Worm (Caenorhabditis elegans): ENCODE data around the gene C38C5.1.
A peak's percentile ranks its signal among the peaks of the same experiment; 100 is the strongest.

C38C5.1 gene

DNA sequence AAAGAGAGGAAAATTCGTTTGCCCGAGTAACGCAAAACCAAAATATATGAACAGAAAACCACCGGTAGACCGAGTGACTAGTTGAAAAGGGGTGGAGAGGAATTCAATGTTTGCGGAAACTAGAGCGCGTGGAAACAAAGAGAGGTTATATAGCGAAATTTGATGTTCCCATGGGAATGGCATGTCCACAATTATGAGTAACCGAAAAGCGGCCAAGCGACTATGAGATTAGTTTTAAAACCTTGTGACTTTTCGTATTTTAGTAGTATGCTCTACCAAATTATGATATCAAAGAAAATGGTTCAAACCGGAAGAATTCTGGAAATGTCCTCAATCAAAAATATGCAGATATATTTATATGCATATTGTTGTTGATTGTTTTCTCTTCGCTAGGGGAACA lies 45.1 kb upstream of the C38C5.1 start (continued):
- TF ChIP-seq crh-2 (tag; optimal IDR thresholded peaks at IDR 0.05) = no peak
- no peak for TF ChIP-seq unc-62 (GFP tag; optimal IDR thresholded peaks at IDR 0.05)

DNA sequence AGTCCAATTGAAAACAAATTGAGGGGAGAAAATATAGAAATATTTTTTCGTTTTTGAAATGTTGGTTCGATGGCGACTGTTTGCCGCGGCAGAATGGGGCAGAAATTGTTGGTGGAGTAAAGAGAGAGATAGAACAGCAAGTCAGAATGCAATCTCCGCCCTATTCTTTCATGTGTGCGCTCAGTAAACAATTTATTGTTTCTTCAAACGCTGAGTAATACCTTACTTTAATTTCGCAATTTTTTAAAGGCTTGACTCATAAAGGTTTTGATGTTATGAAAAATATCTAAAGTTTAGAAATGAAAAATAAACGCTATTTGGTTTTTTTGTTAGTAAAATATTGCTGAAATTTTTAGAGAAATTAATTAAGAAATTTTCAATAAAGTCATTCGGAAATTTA lies 43.5 kb upstream of the C38C5.1 start:
- TF ChIP-seq nhr-11 (tag; optimal IDR thresholded peaks at IDR 0.05) (no peak), alr-1 (tag; optimal IDR thresholded peaks at IDR 0.05) (no peak), nhr-25 (tag; optimal IDR thresholded peaks at IDR 0.05) (no peak), ceh-16 (tag; optimal IDR thresholded peaks at IDR 0.05) (no peak), dmd-4 (tag; optimal IDR thresholded peaks at IDR 0.05) (no peak), nhr-129 (tag; optimal IDR thresholded peaks at IDR 0.05) (no peak), zag-1 (tag; optimal IDR thresholded peaks at IDR 0.05) (no peak), sma-3 (GFP tag; optimal IDR thresholded peaks at IDR 0.05) (no peak), aly-2 (tag; optimal IDR thresholded peaks at IDR 0.05) (no peak), nhr-6 (tag; optimal IDR thresholded peaks at IDR 0.05) (no peak), Y55F3AM.14 (GFP tag; optimal IDR thresholded peaks at IDR 0.05) (no peak), C34F6.9 (tag; optimal IDR thresholded peaks at IDR 0.05) (no peak)

DNA sequence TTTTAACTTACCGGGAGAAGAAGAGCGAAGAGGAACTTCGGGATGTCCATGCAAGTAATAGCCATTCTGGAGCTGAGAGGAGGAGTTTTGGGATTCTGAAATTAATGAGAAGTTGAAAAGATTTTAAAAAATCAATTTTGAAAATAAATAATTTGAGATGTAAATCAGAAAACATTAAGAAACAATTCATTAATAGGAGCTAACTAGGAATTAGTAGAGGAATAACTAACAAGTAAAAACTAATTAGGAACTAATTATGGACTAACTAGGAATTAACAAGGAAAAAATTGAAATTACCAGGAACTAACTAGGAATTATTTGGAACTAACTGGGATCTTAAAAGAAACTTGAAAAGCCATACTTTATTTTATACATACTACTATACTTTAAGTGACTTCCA lies 42.9 kb upstream of the C38C5.1 start, which contains the start of gene T23F2.4:
Gene T23F2.4, minus strand, starts transcription at position 101 of the 400 bp plus-strand sequence.
- TF ChIP-seq unc-62 (GFP tag; optimal IDR thresholded peaks at IDR 0.05) (no peak), unc-55 (GFP tag; optimal IDR thresholded peaks at IDR 0.05) (no peak), C34F6.9 (tag; optimal IDR thresholded peaks at IDR 0.05) (no peak), nhr-10 (tag; optimal IDR thresholded peaks at IDR 0.05) (no peak), sem-4 (tag; optimal IDR thresholded peaks at IDR 0.05) (no peak), elt-3 (tag; optimal IDR thresholded peaks at IDR 0.05) (no peak), nhr-23 (tag; optimal IDR thresholded peaks at IDR 0.05) (no peak), elt-1 (tag; optimal IDR thresholded peaks at IDR 0.05) (no peak), nhr-11 (tag; optimal IDR thresholded peaks at IDR 0.05) (no peak), ztf-1 (GFP tag; conservative IDR thresholded peaks at IDR 0.05) (no peak), mdl-1 (tag; optimal IDR thresholded peaks at IDR 0.05) (no peak), ceh-82 (tag; optimal IDR thresholded peaks at IDR 0.05) (no peak), unc-39 (tag; optimal IDR thresholded peaks at IDR 0.05) (no peak), snpc-4 (tag; optimal IDR thresholded peaks at IDR 0.05) (no peak), nhr-129 (tag; optimal IDR thresholded peaks at IDR 0.05) (no peak), ama-1 (optimal IDR thresholded peaks at IDR 0.05) (no peak), alr-1 (tag; optimal IDR thresholded peaks at IDR 0.05) (no peak)

DNA sequence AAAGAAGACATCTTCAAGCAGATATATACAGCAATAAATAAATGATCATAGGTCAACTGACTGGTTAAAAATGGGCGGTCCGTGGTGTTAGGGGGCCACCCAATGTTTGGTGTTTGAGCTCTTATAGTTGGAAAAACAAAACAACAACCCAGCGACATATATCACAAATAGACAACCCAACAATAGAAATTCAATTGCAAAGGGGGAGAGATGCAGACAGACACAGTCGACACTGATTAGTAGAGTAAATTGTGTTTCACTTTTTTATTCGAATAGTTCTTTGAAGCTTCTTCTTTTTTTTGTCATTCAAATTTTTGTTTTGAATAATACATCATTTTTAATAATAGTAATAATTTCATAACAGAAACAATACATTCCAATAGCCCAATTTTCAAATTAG lies 42.4 kb upstream of the C38C5.1 start:
- TF ChIP-seq crh-2 (tag; optimal IDR thresholded peaks at IDR 0.05) (no peak), sem-4 (tag; optimal IDR thresholded peaks at IDR 0.05) (peak; percentile 39), sma-9 (GFP tag; optimal IDR thresholded peaks at IDR 0.05) (peak; percentile 57), sma-9 (tag; optimal IDR thresholded peaks at IDR 0.05) (no peak), lsy-2 (tag; optimal IDR thresholded peaks at IDR 0.05) (no peak), nhr-129 (tag; optimal IDR thresholded peaks at IDR 0.05) (peak; percentile 3)

DNA sequence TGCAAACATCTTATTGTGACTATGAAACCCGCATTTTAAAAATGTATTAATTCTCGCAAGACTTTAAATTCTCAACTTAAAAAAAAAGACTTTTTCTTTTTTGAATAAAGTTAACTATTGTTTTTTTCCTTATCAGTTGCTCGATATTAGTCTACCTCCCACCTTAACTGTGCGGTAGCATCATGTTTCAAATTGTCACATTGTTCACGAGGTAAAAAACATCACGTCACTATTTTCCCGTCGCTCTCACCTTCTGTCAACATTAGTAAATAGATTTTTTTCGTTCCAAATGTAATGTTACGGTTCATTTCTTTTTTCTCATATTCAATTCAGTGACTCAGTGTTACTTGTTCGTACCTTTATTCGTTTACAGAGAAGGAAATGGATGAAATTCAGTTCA lies 41.5 kb upstream of the C38C5.1 start:
- no peak for TF ChIP-seq unc-39 (tag; optimal IDR thresholded peaks at IDR 0.05)
- TF ChIP-seq ztf-1 (GFP tag; conservative IDR thresholded peaks at IDR 0.05) = no peak
- peak; percentile 18 for TF ChIP-seq nhr-25 (tag; optimal IDR thresholded peaks at IDR 0.05)
- TF ChIP-seq unc-62 (GFP tag; optimal IDR thresholded peaks at IDR 0.05) = no peak
- TF ChIP-seq crh-2 (tag; optimal IDR thresholded peaks at IDR 0.05) = peak; percentile 42
- no peak for TF ChIP-seq unc-55 (GFP tag; optimal IDR thresholded peaks at IDR 0.05)
- TF ChIP-seq Y55F3AM.14 (GFP tag; optimal IDR thresholded peaks at IDR 0.05) = no peak
- TF ChIP-seq nhr-10 (tag; optimal IDR thresholded peaks at IDR 0.05) = no peak
- peak; percentile 40 for TF ChIP-seq nhr-129 (tag; optimal IDR thresholded peaks at IDR 0.05)
- no peak for TF ChIP-seq ceh-16 (tag; optimal IDR thresholded peaks at IDR 0.05)

DNA sequence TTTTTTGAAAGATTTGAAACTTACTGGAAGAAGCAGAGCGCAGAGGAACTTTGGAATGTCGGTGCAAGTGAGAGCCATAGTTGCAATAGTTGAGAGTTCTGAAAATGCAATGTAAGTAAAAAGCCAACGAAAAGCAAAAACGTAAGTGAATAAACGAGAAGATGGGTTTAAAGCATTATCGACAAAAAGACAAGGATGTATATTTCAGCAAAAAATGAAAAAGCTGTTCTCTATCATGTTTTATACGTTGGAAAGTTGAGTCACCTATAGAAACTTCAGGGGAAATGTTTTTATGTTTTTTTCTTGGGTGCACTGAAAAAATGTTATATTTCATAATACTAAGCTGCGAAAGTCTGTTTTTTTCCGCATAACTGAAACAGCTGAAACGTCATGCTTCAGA lies 40.8 kb upstream of the C38C5.1 start, which contains the start of gene T23F2.5:
Gene T23F2.5, minus strand, starts transcription at position 101 of the 400 bp plus-strand sequence.
- TF ChIP-seq sma-3 (GFP tag; optimal IDR thresholded peaks at IDR 0.05) (no peak), elt-1 (tag; optimal IDR thresholded peaks at IDR 0.05) (no peak), nhr-10 (tag; optimal IDR thresholded peaks at IDR 0.05) (no peak), snpc-4 (tag; optimal IDR thresholded peaks at IDR 0.05) (no peak), aly-2 (tag; optimal IDR thresholded peaks at IDR 0.05) (no peak), unc-39 (tag; optimal IDR thresholded peaks at IDR 0.05) (no peak), blmp-1 (tag; optimal IDR thresholded peaks at IDR 0.05; ENCODE audit: insufficient read depth) (no peak), dmd-4 (tag; optimal IDR thresholded peaks at IDR 0.05) (no peak), ceh-82 (tag; optimal IDR thresholded peaks at IDR 0.05) (no peak), nhr-129 (tag; optimal IDR thresholded peaks at IDR 0.05) (no peak), Y55F3AM.14 (GFP tag; optimal IDR thresholded peaks at IDR 0.05) (no peak), nhr-6 (tag; optimal IDR thresholded peaks at IDR 0.05) (no peak), egl-27 (tag; optimal IDR thresholded peaks at IDR 0.05) (no peak)
